Worm (Caenorhabditis elegans) whole organism, young adult: ENCODE data around the gene ets-7.

Source experiments
- F10E7.11 ChIP-seq: sonication (generic microtip); optimal IDR thresholded peaks from 2 replicates; lab custom pipeline; 2017; ENCODE audit warnings: mild to moderate bottlenecking, missing genetic modification characterization, moderate library complexity, missing compliant biosample characterization
- Y79H2A.3 ChIP-seq: fragments of 200-800 bp; sonication (Bioruptor generic); conservative IDR thresholded peaks from 2 replicates; pipeline ENCODE4 v1.3.6; 2022; ENCODE audit warnings: missing genetic modification reagents, missing genetic modification characterization, missing compliant biosample characterization
- ama-1 ChIP-seq, 3 experiments: fragments of 150-350 bp in 1 of 3; sonication (generic microtip) in 2 of 3; optimal IDR thresholded peaks; 2 replicates each; lab custom pipeline; 2014 to 2018; ENCODE audit warnings: missing biosample characterization in 2 of 3, missing genetic modification characterization in 2 of 3, missing genetic modification reagents in 2 of 3
- attf-5 ChIP-seq: fragments of 200-800 bp; sonication (Bioruptor generic); optimal IDR thresholded peaks from 2 replicates; lab custom pipeline; 2018; ENCODE audit warnings: mild to moderate bottlenecking, missing genetic modification characterization, missing compliant biosample characterization
- bed-1 ChIP-seq: fragments of 200-800 bp; sonication (Bioruptor generic); IDR thresholded peaks from 2 replicates; pipeline ENCODE4 v1.3.6; 2022; ENCODE audit warnings: missing genetic modification reagents, missing genetic modification characterization, missing compliant biosample characterization
- egl-44 ChIP-seq: fragments of 200-800 bp; sonication (Bioruptor generic); IDR thresholded peaks from 2 replicates; pipeline ENCODE4 v1.3.6; 2022; ENCODE audit warnings: missing genetic modification reagents, missing genetic modification characterization, missing compliant biosample characterization
- let-607 ChIP-seq, 2 experiments: fragments of 200-800 bp in 1 of 2; sonication (Bioruptor generic) in 1 of 2; sonication (generic microtip) in 1 of 2; optimal IDR thresholded peaks; 2 replicates each; lab custom pipeline; 2016 to 2018; ENCODE audit warnings: mild to moderate bottlenecking in 2 of 2, missing compliant biosample characterization in 2 of 2, missing genetic modification characterization in 2 of 2, moderate library complexity in 2 of 2, missing genotype in 1 of 2
- pha-4 ChIP-seq: fragments of 150-350 bp; sonication (generic microtip); optimal IDR thresholded peaks from 2 replicates; lab custom pipeline; 2014; ENCODE audit warnings: missing biosample characterization, missing genetic modification reagents, missing genetic modification characterization
- unc-62 ChIP-seq: fragments of 150-350 bp; optimal IDR thresholded peaks from 2 replicates; lab custom pipeline; 2014; ENCODE audit warnings: missing biosample characterization, missing genetic modification reagents, missing genetic modification characterization

ce11 chrV:7555875-7556274, 2.7 kb downstream of the ets-7 start:
- TF ChIP-seq bed-1 (GFP tag; lab: Robert Waterston, UW), result no peak
- no peak for TF ChIP-seq let-607 (tag; optimal IDR thresholded peaks at IDR 0.05; lab: Kevin White, UChicago)
- no peak for TF ChIP-seq unc-62 (GFP tag; lab: Kevin White, UChicago)
- no peak for TF ChIP-seq egl-44
- TF ChIP-seq F10E7.11, result no peak
- no peak for TF ChIP-seq pha-4 (tag; lab: Kevin White, UChicago)
- TF ChIP-seq ama-1 (optimal IDR thresholded peaks at IDR 0.05; lab: Kevin White, UChicago), result no peak
- no peak for TF ChIP-seq ama-1 (GFP tag; optimal IDR thresholded peaks at IDR 0.05; lab: Kevin White, UChicago)
- TF ChIP-seq attf-5 (GFP tag; lab: Kevin White, UChicago), result no peak
- TF ChIP-seq Y79H2A.3 (GFP tag; lab: Robert Waterston, UW), result no peak
